Fruit fly (Drosophila melanogaster): ENCODE data around the gene TrissinR.

The TrissinR gene

dm6 chr2L:5799435-5800387, 24.1 kb upstream of the TrissinR start, which contains the start of gene CG9171 (continued):
- TF ChIP-seq CG31441 (GFP tag; IDR thresholded peaks at IDR 0.05) (peak; percentile 51; the same call in 1 of the 2 replicates), CG4730 (GFP tag; IDR thresholded peaks at IDR 0.05) (no peak), CG2129 (GFP tag; IDR thresholded peaks at IDR 0.05; ENCODE audit: partially characterized antibody) (no peak), CG12942 (GFP tag; optimal IDR thresholded peaks at IDR 0.05) (no peak), CG11093 (GFP tag; IDR thresholded peaks at IDR 0.05) (no peak), zen (tag; optimal IDR thresholded peaks at IDR 0.05) (peak; percentile 30), hbn (GFP tag; IDR thresholded peaks at IDR 0.05; ENCODE audit: partially characterized antibody) (no peak), emc (GFP tag; optimal IDR thresholded peaks at IDR 0.05) (no peak), CG10267 (tag; optimal IDR thresholded peaks at IDR 0.05) (peak; percentile 73), bcd (GFP tag; optimal IDR thresholded peaks at IDR 0.05) (peak; percentile 47), ash1 (GFP tag; optimal IDR thresholded peaks at IDR 0.05) (peak; percentile 23), CG15696 (tag; optimal IDR thresholded peaks at IDR 0.05) (no peak), stwl (tag; optimal IDR thresholded peaks at IDR 0.05) (peak; percentile 70), peb (GFP tag; IDR thresholded peaks at IDR 0.05) (no peak), otp (GFP tag; IDR thresholded peaks at IDR 0.05) (0 out of 3 replicates have a peak, but pooled peaks have one; percentile 13), Taf1 (GFP tag; IDR thresholded peaks at IDR 0.05) (no peak), jigr1 (GFP tag; IDR thresholded peaks at IDR 0.05) (no peak), CTCF (GFP tag; optimal IDR thresholded peaks at IDR 0.05) (peak; percentile 59), fd102C (GFP tag; optimal IDR thresholded peaks at IDR 0.05) (no peak), Hr78 (GFP tag; optimal IDR thresholded peaks at IDR 0.05) (peak in 1 of 2 experiments; percentile 56), org-1 (GFP tag; optimal IDR thresholded peaks at IDR 0.05) (no peak), CG2120 (GFP tag; optimal IDR thresholded peaks at IDR 0.05) (peak; percentile 50), CG3995 (GFP tag; optimal IDR thresholded peaks at IDR 0.05) (no peak), danr (GFP tag; IDR thresholded peaks at IDR 0.05) (no peak), pita (GFP tag; optimal IDR thresholded peaks at IDR 0.05) (peak; percentile 88), dpn (GFP tag; optimal IDR thresholded peaks at IDR 0.05) (peak; percentile 6 to 21), NK7.1 (GFP tag; optimal IDR thresholded peaks at IDR 0.05) (no peak), CG2712 (tag; optimal IDR thresholded peaks at IDR 0.05) (peak; percentile 57), CG14441 (GFP tag; IDR thresholded peaks at IDR 0.05) (0 out of 2 replicates have a peak, but pooled peaks have one; percentile 9), Dll (GFP tag; IDR thresholded peaks at IDR 0.05; ENCODE audit: partially characterized antibody) (peak; percentile 44; the same call in 3 of the 4 replicates), Adf1 (GFP tag; IDR thresholded peaks at IDR 0.05) (no peak), Dad (GFP tag; optimal IDR thresholded peaks at IDR 0.05) (no peak), ttk (GFP tag; IDR thresholded peaks at IDR 0.05) (no peak), lov (optimal IDR thresholded peaks at IDR 0.05) (no peak), lov (GFP tag; IDR thresholded peaks at IDR 0.05) (no peak), mam (GFP tag; optimal IDR thresholded peaks at IDR 0.05) (peak; percentile 8), CG31224 (GFP tag; IDR thresholded peaks at IDR 0.05) (0 out of 2 replicates have a peak, but pooled peaks have one; percentile 0), vnd (GFP tag; IDR thresholded peaks at IDR 0.05; ENCODE audit: partially characterized antibody) (no peak), sd (tag; optimal IDR thresholded peaks at IDR 0.05) (peak; percentile 59), cato (GFP tag; optimal IDR thresholded peaks at IDR 0.05; ENCODE audit: borderline replicate concordance) (no peak), rib (GFP tag; IDR thresholded peaks at IDR 0.05) (peak; percentile 71), Dbx (GFP tag; IDR thresholded peaks at IDR 0.05) (peak; percentile 53; the same call in 2 of the 3 replicates), Max (GFP tag; optimal IDR thresholded peaks at IDR 0.05) (no peak), chm (GFP tag; IDR thresholded peaks at IDR 0.05) (peak; percentile 76), CG15269 (tag; optimal IDR thresholded peaks at IDR 0.05) (peak; percentile 13), HLHmδ (GFP tag; optimal IDR thresholded peaks at IDR 0.05) (peak; percentile 74), odd (GFP tag; optimal IDR thresholded peaks at IDR 0.05) (no peak), tup (GFP tag; optimal IDR thresholded peaks at IDR 0.05) (no peak), CG17328 (GFP tag; IDR thresholded peaks at IDR 0.05) (0 out of 2 replicates have a peak, but pooled peaks have one; percentile 5)
